Worm (Caenorhabditis elegans): Measurements from ENCODE around the gene srt-29.

DNA sequence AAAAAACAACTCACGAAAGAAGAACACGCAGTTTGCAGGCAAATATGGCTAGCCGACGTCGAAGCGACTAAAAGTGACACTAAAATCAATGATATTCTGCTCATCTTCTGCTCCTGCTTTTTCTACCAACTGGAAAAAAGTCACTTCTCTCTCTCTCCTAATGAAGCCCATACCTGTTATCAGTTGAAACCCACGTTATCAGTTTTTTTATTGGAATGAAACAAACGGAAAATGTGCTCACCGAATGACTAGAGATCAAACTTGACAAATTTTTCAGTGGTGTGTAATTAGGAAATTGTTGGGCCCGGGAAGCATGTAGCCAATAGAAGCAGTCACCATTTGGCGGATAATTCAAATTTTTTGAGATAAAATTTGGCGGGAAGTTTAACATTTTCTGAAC is 7.5 kb downstream of the srt-29 start, which contains the start of gene C24B9.3:
- TF ChIP-seq dao-5 (tag; optimal IDR thresholded peaks at IDR 0.05) (no peak), him-1 (tag; optimal IDR thresholded peaks at IDR 0.05) (no peak)
